Worm (Caenorhabditis elegans) whole organism, young adult: ENCODE results near the gene col-88.

Experiments
- B0035.1 ChIP-seq: sonication (generic microtip); optimal IDR thresholded peaks from 2 replicates; lab custom pipeline; 2016; ENCODE audit warnings: missing genetic modification characterization, mild to moderate bottlenecking, missing compliant biosample characterization, missing genotype, missing genetic modification reagents
- F33H1.4 ChIP-seq: fragments of 200-800 bp; sonication (Bioruptor generic); IDR thresholded peaks from 2 replicates; pipeline ENCODE4 v1.3.6; 2022; ENCODE audit warnings: missing genetic modification reagents, missing genetic modification characterization, missing compliant biosample characterization
- F39B2.1 ChIP-seq: fragments of 200-800 bp; sonication (Bioruptor generic); IDR thresholded peaks from 2 replicates; pipeline ENCODE4 v1.3.6; 2022; ENCODE audit warnings: missing genetic modification reagents, missing genetic modification characterization, missing compliant biosample characterization
- F49E8.2 ChIP-seq: sonication (generic microtip); optimal IDR thresholded peaks from 3 replicates; lab custom pipeline; 2017; ENCODE audit warnings: missing genetic modification characterization, mild to moderate bottlenecking, missing compliant biosample characterization, antibody characterized with exemption, moderate library complexity; ENCODE audit not compliant: insufficient read depth
- F52B5.7 ChIP-seq: sonication (generic microtip); optimal IDR thresholded peaks from 2 replicates; lab custom pipeline; 2016; ENCODE audit warnings: mild to moderate bottlenecking, missing genetic modification characterization, missing compliant biosample characterization
- F55B11.4 ChIP-seq: sonication (generic microtip); optimal IDR thresholded peaks from 2 replicates; lab custom pipeline; 2016; ENCODE audit warnings: missing compliant biosample characterization, missing genetic modification characterization, borderline replicate concordance; ENCODE audit not compliant: insufficient read depth
- F57A8.1 ChIP-seq: fragments of 200-800 bp; sonication (Bioruptor generic); optimal IDR thresholded peaks from 2 replicates; lab custom pipeline; 2018; ENCODE audit warnings: mild to moderate bottlenecking, missing genetic modification characterization, moderate library complexity, missing compliant biosample characterization
- K11D2.4 ChIP-seq: fragments of 200-800 bp; sonication (Bioruptor generic); IDR thresholded peaks from 2 replicates; pipeline ENCODE4 v1.3.6; 2022; ENCODE audit warnings: missing genetic modification reagents, missing genetic modification characterization, missing compliant biosample characterization
- K12H6.12 ChIP-seq: fragments of 200-800 bp; sonication (Bioruptor generic); optimal IDR thresholded peaks from 2 replicates; lab custom pipeline; 2018; ENCODE audit warnings: mild to moderate bottlenecking, missing genetic modification characterization, missing compliant biosample characterization
- T26A5.8 ChIP-seq: sonication (generic microtip); optimal IDR thresholded peaks from 2 replicates; lab custom pipeline; 2016; ENCODE audit warnings: missing genetic modification characterization, missing compliant biosample characterization
- Y56A3A.18 ChIP-seq: fragments of 200-800 bp; sonication (Bioruptor generic); IDR thresholded peaks from 2 replicates; pipeline ENCODE4 v1.3.6; 2022; ENCODE audit warnings: missing genetic modification reagents, missing genetic modification characterization, missing compliant biosample characterization
- ZK185.1 ChIP-seq: sonication (generic microtip); optimal IDR thresholded peaks from 2 replicates; lab custom pipeline; 2016; ENCODE audit warnings: mild to moderate bottlenecking, missing genetic modification characterization, missing compliant biosample characterization; ENCODE audit not compliant: poor library complexity, severe bottlenecking
- ama-1 ChIP-seq, 3 experiments: fragments of 150-350 bp in 1 of 3; sonication (generic microtip) in 2 of 3; optimal IDR thresholded peaks; 2 replicates each; lab custom pipeline; 2014 to 2018; ENCODE audit warnings: missing biosample characterization in 2 of 3, missing genetic modification characterization in 2 of 3, missing genetic modification reagents in 2 of 3
- aptf-2 ChIP-seq: fragments of 200-800 bp; sonication (Bioruptor generic); conservative IDR thresholded peaks from 2 replicates; pipeline ENCODE4 v1.3.6; 2022; ENCODE audit warnings: missing genetic modification reagents, missing genetic modification characterization, missing compliant biosample characterization
- bed-2 ChIP-seq: fragments of 200-800 bp; sonication (Bioruptor generic); IDR thresholded peaks from 2 replicates; pipeline ENCODE4 v1.3.6; 2022; ENCODE audit warnings: missing genetic modification reagents, missing genetic modification characterization, missing compliant biosample characterization
- ceh-100 ChIP-seq: fragments of 200-800 bp; sonication (Bioruptor generic); IDR thresholded peaks from 2 replicates; pipeline ENCODE4 v1.3.6; 2022; ENCODE audit warnings: missing genetic modification reagents, missing genetic modification characterization, missing compliant biosample characterization
- dox-1 ChIP-seq: fragments of 200-800 bp; sonication (Bioruptor generic); IDR thresholded peaks from 2 replicates; pipeline ENCODE4 v1.3.6; 2022; ENCODE audit warnings: missing genetic modification reagents, missing genetic modification characterization, missing compliant biosample characterization
- egl-18 ChIP-seq: fragments of 200-800 bp; sonication (Bioruptor generic); IDR thresholded peaks from 2 replicates; pipeline ENCODE4 v1.3.6; 2022; ENCODE audit warnings: missing genetic modification reagents, missing genetic modification characterization, missing compliant biosample characterization
- fkh-3 ChIP-seq: sonication (generic microtip); optimal IDR thresholded peaks from 2 replicates; lab custom pipeline; 2016; ENCODE audit warnings: mild to moderate bottlenecking, missing genetic modification characterization, missing compliant biosample characterization
- him-1 ChIP-seq: sonication (generic microtip); optimal IDR thresholded peaks from 2 replicates; lab custom pipeline; 2016; ENCODE audit warnings: missing genotype, missing genetic modification reagents, missing genetic modification characterization, missing compliant biosample characterization
- hlh-12 ChIP-seq: sonication (generic microtip); optimal IDR thresholded peaks from 2 replicates; lab custom pipeline; 2016; ENCODE audit warnings: missing genetic modification characterization, missing compliant biosample characterization
- hlh-26 ChIP-seq: fragments of 200-800 bp; sonication (Bioruptor generic); conservative IDR thresholded peaks from 2 replicates; pipeline ENCODE4 v1.3.6; 2022; ENCODE audit warnings: missing genetic modification reagents, missing genetic modification characterization, missing compliant biosample characterization
- lin-54 ChIP-seq: fragments of 200-800 bp; sonication (Bioruptor generic); optimal IDR thresholded peaks from 2 replicates; lab custom pipeline; 2018; ENCODE audit warnings: mild to moderate bottlenecking, missing genetic modification characterization, missing compliant biosample characterization
- lsy-27 ChIP-seq: sonication (generic microtip); optimal IDR thresholded peaks from 2 replicates; lab custom pipeline; 2017; ENCODE audit warnings: missing genetic modification characterization, mild to moderate bottlenecking, missing compliant biosample characterization, antibody characterized with exemption, missing genotype, borderline replicate concordance; ENCODE audit not compliant: insufficient read depth
- madf-8 ChIP-seq: fragments of 200-800 bp; sonication (Bioruptor generic); conservative IDR thresholded peaks from 2 replicates; pipeline ENCODE4 v1.3.6; 2022; ENCODE audit warnings: missing genetic modification reagents, missing genetic modification characterization, missing compliant biosample characterization
- mcd-1 ChIP-seq: fragments of 200-800 bp; sonication (Bioruptor generic); IDR thresholded peaks from 2 replicates; pipeline ENCODE4 v1.3.6; 2022; ENCODE audit warnings: missing genetic modification reagents, missing genetic modification characterization, missing compliant biosample characterization
- nfya-1 ChIP-seq: sonication (generic microtip); optimal IDR thresholded peaks from 2 replicates; lab custom pipeline; 2017; ENCODE audit warnings: antibody characterized with exemption, missing compliant biosample characterization, missing genetic modification characterization, borderline replicate concordance; ENCODE audit not compliant: insufficient read depth
- nhr-179 ChIP-seq: sonication (generic microtip); optimal IDR thresholded peaks from 2 replicates; lab custom pipeline; 2016; ENCODE audit warnings: mild to moderate bottlenecking, missing genetic modification characterization, missing compliant biosample characterization
- sdz-38 ChIP-seq: sonication (generic microtip); optimal IDR thresholded peaks from 2 replicates; lab custom pipeline; 2016; ENCODE audit warnings: missing genotype, missing genetic modification characterization, missing compliant biosample characterization
- sea-2 ChIP-seq: fragments of 200-800 bp; sonication (Bioruptor generic); IDR thresholded peaks from 2 replicates; pipeline ENCODE4 v1.3.6; 2022; ENCODE audit warnings: missing genetic modification characterization, missing compliant biosample characterization
- snpc-1.1 ChIP-seq: sonication (generic microtip); optimal IDR thresholded peaks from 2 replicates; lab custom pipeline; 2017; ENCODE audit warnings: missing genetic modification characterization, mild to moderate bottlenecking, missing compliant biosample characterization, antibody characterized with exemption, moderate library complexity, missing genotype, missing genetic modification reagents; ENCODE audit not compliant: insufficient read depth
- snpc-3.4 ChIP-seq: sonication (generic microtip); optimal IDR thresholded peaks from 2 replicates; lab custom pipeline; 2017; ENCODE audit warnings: missing genetic modification characterization, mild to moderate bottlenecking, missing compliant biosample characterization, antibody characterized with exemption, moderate library complexity, missing genotype, missing genetic modification reagents
- snpc-4 ChIP-seq, 5 experiments: fragments of 150-350 bp in 1 of 5; sonication (generic microtip) in 4 of 5; optimal IDR thresholded peaks; 2 replicates each; lab custom pipeline; 2014 to 2018; ENCODE audit warnings: missing genetic modification characterization in 5 of 5, missing biosample characterization in 3 of 5, antibody characterized with exemption in 2 of 5, mild to moderate bottlenecking in 2 of 5, missing compliant biosample characterization in 2 of 5, missing genotype in 2 of 5, moderate library complexity in 2 of 5, missing genetic modification reagents in 1 of 5
- somi-1 ChIP-seq: fragments of 200-800 bp; sonication (Bioruptor generic); optimal IDR thresholded peaks from 2 replicates; lab custom pipeline; 2018; ENCODE audit warnings: mild to moderate bottlenecking, missing genetic modification characterization, missing compliant biosample characterization
- tlf-1 ChIP-seq: fragments of 200-800 bp; sonication (Bioruptor generic); optimal IDR thresholded peaks from 2 replicates; lab custom pipeline; 2018; ENCODE audit warnings: mild to moderate bottlenecking, missing genetic modification characterization, missing compliant biosample characterization
- unc-130 ChIP-seq: sonication (generic microtip); optimal IDR thresholded peaks from 2 replicates; lab custom pipeline; 2016; ENCODE audit warnings: missing genetic modification reagents, missing genetic modification characterization, missing compliant biosample characterization
- ztf-18 ChIP-seq: sonication (generic microtip); optimal IDR thresholded peaks from 2 replicates; lab custom pipeline; 2016; ENCODE audit warnings: missing genotype, mild to moderate bottlenecking, missing genetic modification characterization, missing compliant biosample characterization
- ztf-22 ChIP-seq: fragments of 200-800 bp; sonication (Bioruptor generic); optimal IDR thresholded peaks from 2 replicates; lab custom pipeline; 2018; ENCODE audit warnings: mild to moderate bottlenecking, missing genetic modification characterization, moderate library complexity, missing compliant biosample characterization
- ztf-28 ChIP-seq: fragments of 200-800 bp; sonication (Bioruptor generic); IDR thresholded peaks from 2 replicates; pipeline ENCODE4 v1.3.6; 2022; ENCODE audit warnings: missing genetic modification reagents, missing genetic modification characterization, missing compliant biosample characterization
- ztf-6 ChIP-seq: fragments of 200-800 bp; sonication (Bioruptor generic); IDR thresholded peaks from 2 replicates; pipeline ENCODE4 v1.3.6; 2022; ENCODE audit warnings: missing genetic modification reagents, missing genetic modification characterization, missing compliant biosample characterization

Gene col-88

ce11 chrIII:29626-30025 lies 11.2 kb upstream of the col-88 start:
- TF ChIP-seq F52B5.7 (tag; lab: Kevin White, UChicago) (no peak), madf-8 (GFP tag; lab: Robert Waterston, UW) (no peak), F33H1.4 (no peak), hlh-26 (no peak), B0035.1 (tag; lab: Kevin White, UChicago) (no peak), ZK185.1 (tag; lab: Kevin White, UChicago) (no peak), him-1 (tag; lab: Kevin White, UChicago) (no peak), fkh-3 (no peak)

ce11 chrIII:30399-30798 lies 10.5 kb upstream of the col-88 start:
- no peak for TF ChIP-seq nfya-1 (tag; lab: Kevin White, UChicago)
- TF ChIP-seq hlh-12, result no peak
- no peak for TF ChIP-seq lin-54 (GFP tag; lab: Kevin White, UChicago)
- no peak for TF ChIP-seq T26A5.8 (tag; lab: Kevin White, UChicago)
- TF ChIP-seq ztf-18 (tag; lab: Kevin White, UChicago), result no peak
- TF ChIP-seq aptf-2, result no peak
- no peak for TF ChIP-seq sdz-38
- no peak for TF ChIP-seq tlf-1 (GFP tag; lab: Kevin White, UChicago)
- TF ChIP-seq snpc-4 (GFP tag; optimal IDR thresholded peaks at IDR 0.05; lab: Kevin White, UChicago), result no peak
- TF ChIP-seq snpc-4 (tag; optimal IDR thresholded peaks at IDR 0.05; lab: Kevin White, UChicago), result no peak
- TF ChIP-seq somi-1 (GFP tag; lab: Kevin White, UChicago), result no peak
- TF ChIP-seq F57A8.1 (GFP tag; lab: Kevin White, UChicago), result no peak
- no peak for TF ChIP-seq dox-1
- TF ChIP-seq nhr-179 (tag; lab: Kevin White, UChicago), result no peak
- no peak for TF ChIP-seq sea-2 (GFP tag; lab: Robert Waterston, UW)
- TF ChIP-seq F55B11.4 (tag; lab: Kevin White, UChicago), result no peak
- TF ChIP-seq mcd-1, result no peak
- TF ChIP-seq egl-18 (GFP tag; lab: Robert Waterston, UW), result no peak
- TF ChIP-seq F49E8.2, result no peak
- TF ChIP-seq, all 124 proteins: peak for 0

ce11 chrIII:31600-31999 lies 9.3 kb upstream of the col-88 start:
- no peak for TF ChIP-seq lsy-27
- TF ChIP-seq ZK185.1 (tag; lab: Kevin White, UChicago), result no peak
- no peak for TF ChIP-seq hlh-26
- TF ChIP-seq ama-1 (optimal IDR thresholded peaks at IDR 0.05; lab: Kevin White, UChicago), result no peak
- TF ChIP-seq ama-1 (GFP tag; optimal IDR thresholded peaks at IDR 0.05; lab: Kevin White, UChicago), result no peak
- TF ChIP-seq snpc-3.4 (tag; lab: Kevin White, UChicago), result no peak
- no peak for TF ChIP-seq snpc-1.1
- TF ChIP-seq ceh-100 (GFP tag; lab: Robert Waterston, UW), result no peak
- TF ChIP-seq ztf-28 (GFP tag; lab: Robert Waterston, UW), result no peak
- TF ChIP-seq ztf-22 (GFP tag; lab: Kevin White, UChicago), result no peak
- no peak for TF ChIP-seq ztf-6 (GFP tag; lab: Robert Waterston, UW)
- TF ChIP-seq Y56A3A.18 (GFP tag; lab: Robert Waterston, UW), result no peak
- TF ChIP-seq K11D2.4 (GFP tag; lab: Robert Waterston, UW), result no peak
- TF ChIP-seq bed-2, result no peak
- no peak for TF ChIP-seq aptf-2
- no peak for TF ChIP-seq unc-130 (GFP tag; lab: Kevin White, UChicago)
- TF ChIP-seq K12H6.12 (tag; lab: Kevin White, UChicago), result no peak
- TF ChIP-seq F39B2.1, result no peak
